Worm (Caenorhabditis elegans) whole organism, early embryonic: ENCODE data around the gene nhr-25.

Experiments used
- ama-1 ChIP-seq: fragments of 150-350 bp; optimal IDR thresholded peaks from 2 replicates; lab custom pipeline; 2014
- ceh-13 ChIP-seq: fragments of 200-800 bp; sonication (Bioruptor generic); optimal IDR thresholded peaks from 2 replicates; lab custom pipeline; 2018; ENCODE audit warnings: mild to moderate bottlenecking, missing genetic modification characterization, missing compliant biosample characterization
- ets-7 ChIP-seq: sonication (generic microtip); optimal IDR thresholded peaks from 2 replicates; lab custom pipeline; 2016; ENCODE audit warnings: missing genotype, missing genetic modification characterization, missing compliant biosample characterization
- flt-1 ChIP-seq: fragments of 200-800 bp; sonication (Bioruptor generic); IDR thresholded peaks from 2 replicates; pipeline ENCODE4 v1.3.6; 2022; ENCODE audit warnings: missing genetic modification characterization, missing compliant biosample characterization
- hmg-4 ChIP-seq: fragments of 200-800 bp; sonication (Bioruptor generic); optimal IDR thresholded peaks from 2 replicates; lab custom pipeline; 2018; ENCODE audit warnings: mild to moderate bottlenecking, missing genetic modification characterization, missing compliant biosample characterization
- scrt-1 ChIP-seq: fragments of 200-800 bp; sonication (Bioruptor generic); IDR thresholded peaks from 2 replicates; pipeline ENCODE4 v1.3.6; 2022; ENCODE audit warnings: missing genetic modification characterization, missing compliant biosample characterization
- tbx-11 ChIP-seq: fragments of 200-800 bp; sonication (Bioruptor generic); IDR thresholded peaks from 2 replicates; pipeline ENCODE4 v1.3.6; 2022; ENCODE audit warnings: missing genetic modification characterization, missing compliant biosample characterization
- tbx-37 ChIP-seq: fragments of 200-800 bp; sonication (Bioruptor generic); conservative IDR thresholded peaks from 2 replicates; pipeline ENCODE4 v1.3.6; 2022; ENCODE audit warnings: missing genetic modification reagents, missing genetic modification characterization, missing compliant biosample characterization

DNA sequence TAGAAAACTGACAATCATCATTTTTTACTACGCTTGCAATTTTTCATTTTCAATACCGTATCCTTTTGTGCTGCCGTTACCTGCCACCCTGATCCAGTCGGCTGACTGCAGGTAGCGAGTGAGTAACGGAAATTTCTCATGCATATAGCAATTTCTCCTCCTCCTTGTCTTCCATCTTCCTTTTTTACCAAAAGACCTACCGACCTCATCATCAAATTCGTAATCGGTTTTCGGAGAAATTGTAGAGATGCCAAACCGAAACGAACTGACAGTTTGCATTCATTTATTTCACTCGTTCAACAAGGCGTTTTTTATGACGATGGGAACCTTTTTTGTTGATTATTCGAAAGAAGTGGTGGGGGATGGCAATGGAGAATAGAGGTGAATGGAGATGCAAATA, 8.0 kb downstream of the nhr-25 start:
- TF ChIP-seq flt-1 (GFP tag; lab: Robert Waterston, UW) (no peak), ets-7 (tag; lab: Kevin White, UChicago) (no peak), tbx-11 (GFP tag; lab: Robert Waterston, UW) (no peak), ama-1 (lab: Kevin White, UChicago) (no peak), tbx-37 (GFP tag; lab: Robert Waterston, UW) (no peak), scrt-1 (GFP tag; lab: Robert Waterston, UW) (no peak), hmg-4 (GFP tag; lab: Kevin White, UChicago) (no peak), ceh-13 (GFP tag; lab: Kevin White, UChicago) (no peak)
